Worm (Caenorhabditis elegans): Measurements from ENCODE around the gene try-5.
"Not testable (repeated sequence)": the region's sequence is repeated elsewhere in the genome, so short reads cannot be mapped to it uniquely, and the experiment has no call there.

Gene try-5

DNA sequence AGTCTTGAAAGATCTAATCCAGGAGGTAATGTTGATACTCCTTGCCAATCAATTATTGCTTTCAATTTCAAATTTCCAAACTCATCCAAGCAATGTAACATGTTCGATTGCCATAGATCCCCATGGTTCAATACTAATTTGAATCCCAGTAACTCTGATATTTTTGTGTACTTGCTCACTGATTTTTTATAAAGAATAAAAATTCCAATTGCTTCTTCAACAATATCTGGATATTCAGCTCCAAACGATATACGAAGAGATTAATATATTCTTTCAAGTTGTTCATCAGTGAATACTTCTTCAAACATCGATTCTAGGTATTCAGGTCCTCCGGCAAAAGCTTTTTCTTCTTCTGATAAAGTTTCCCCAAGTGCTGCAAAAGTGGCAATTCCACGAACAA is 33.0 kb downstream of the try-5 start, which contains the start of gene E02C12.11:
E02C12.11 (minus strand) TSS at position 101 of the 400 bp plus-strand sequence.
- TF ChIP-seq cog-1 (tag; optimal IDR thresholded peaks at IDR 0.05); flt-1 (GFP tag; IDR thresholded peaks at IDR 0.05); med-1 (GFP tag; optimal IDR thresholded peaks at IDR 0.05; ENCODE audit: insufficient read depth): not testable (repeated sequence)

DNA sequence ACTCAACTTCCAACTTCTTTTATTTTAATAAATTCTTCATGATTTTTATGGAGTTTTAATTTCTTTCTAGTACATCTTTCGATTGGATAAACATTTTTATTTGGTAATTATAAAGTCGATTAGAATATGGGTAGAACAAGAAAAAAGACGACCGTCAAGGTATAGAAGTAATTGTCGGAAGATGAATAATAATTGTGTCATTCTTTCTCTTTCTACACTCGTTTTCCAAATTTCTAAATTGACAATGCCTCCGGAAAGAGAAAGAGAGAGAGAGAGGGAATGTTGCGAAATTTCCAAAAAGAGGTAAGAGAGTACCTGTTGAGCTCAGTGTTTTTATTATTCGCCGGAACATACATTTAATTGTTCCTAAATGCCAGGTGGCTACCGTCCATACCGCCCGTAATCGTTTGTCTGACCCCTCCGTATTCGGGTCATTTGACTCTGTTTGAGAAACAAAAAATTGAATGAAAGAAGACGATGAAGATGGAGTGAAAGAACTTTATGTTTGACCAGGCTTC is 35.1 kb downstream of the try-5 start, which contains the start of gene E02C12.12:
E02C12.12 (minus strand) TSS at position 468 of the 518 bp plus-strand sequence.
- TF ChIP-seq ztf-23 (GFP tag; IDR thresholded peaks at IDR 0.05) (no peak), cog-1 (tag; optimal IDR thresholded peaks at IDR 0.05) (no peak), klf-2 (GFP tag; conservative IDR thresholded peaks at IDR 0.05) (no peak), med-1 (GFP tag; optimal IDR thresholded peaks at IDR 0.05; ENCODE audit: insufficient read depth) (no peak), flt-1 (GFP tag; IDR thresholded peaks at IDR 0.05) (no peak), T22C8.4 (GFP tag; IDR thresholded peaks at IDR 0.05) (no peak), ztf-29 (GFP tag; IDR thresholded peaks at IDR 0.05) (no peak), ref-1 (GFP tag; conservative IDR thresholded peaks at IDR 0.05) (no peak), tab-1 (GFP tag; IDR thresholded peaks at IDR 0.05) (no peak)

DNA sequence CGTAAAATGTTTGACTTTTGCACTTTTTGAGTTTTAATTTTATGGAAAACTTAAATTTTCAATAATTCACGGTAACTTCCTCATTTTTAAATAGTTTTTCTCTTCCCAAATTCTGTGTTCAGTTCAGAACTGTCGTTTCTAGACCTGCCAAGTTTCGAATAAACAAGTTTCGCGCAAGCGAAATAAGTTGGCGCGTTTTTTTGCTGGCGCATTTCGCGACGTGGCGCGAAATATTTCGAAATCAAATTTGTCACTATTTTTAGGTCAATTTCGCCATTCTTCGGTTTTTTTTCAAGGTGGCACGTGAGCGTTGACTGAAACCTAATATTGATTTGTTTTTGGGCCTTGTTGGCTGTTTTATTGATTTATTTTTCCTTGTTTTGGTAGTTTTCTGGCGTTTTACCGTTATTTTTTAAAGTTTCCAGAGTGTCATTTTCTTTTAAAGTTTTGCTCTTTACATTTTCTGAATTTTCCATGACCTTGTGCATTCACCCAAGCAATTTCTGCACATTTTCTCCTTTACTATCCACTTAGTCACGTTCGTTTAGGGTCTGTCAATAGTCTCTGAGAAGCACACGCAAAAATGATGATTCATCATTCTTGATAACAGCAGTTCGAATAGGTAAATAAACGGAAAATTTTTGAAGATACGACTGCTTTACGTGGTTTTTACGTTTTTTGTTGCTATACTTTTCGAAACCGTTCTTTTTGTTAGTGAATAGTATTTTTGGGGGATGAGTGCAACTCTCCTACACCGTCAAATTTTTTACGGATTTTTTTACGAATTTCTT is 35.9 kb downstream of the try-5 start:
- peak; percentile 49; the same call in 1 of the 2 replicates for TF ChIP-seq T22C8.4 (GFP tag; IDR thresholded peaks at IDR 0.05)
- no peak for TF ChIP-seq cog-1 (tag; optimal IDR thresholded peaks at IDR 0.05)

DNA sequence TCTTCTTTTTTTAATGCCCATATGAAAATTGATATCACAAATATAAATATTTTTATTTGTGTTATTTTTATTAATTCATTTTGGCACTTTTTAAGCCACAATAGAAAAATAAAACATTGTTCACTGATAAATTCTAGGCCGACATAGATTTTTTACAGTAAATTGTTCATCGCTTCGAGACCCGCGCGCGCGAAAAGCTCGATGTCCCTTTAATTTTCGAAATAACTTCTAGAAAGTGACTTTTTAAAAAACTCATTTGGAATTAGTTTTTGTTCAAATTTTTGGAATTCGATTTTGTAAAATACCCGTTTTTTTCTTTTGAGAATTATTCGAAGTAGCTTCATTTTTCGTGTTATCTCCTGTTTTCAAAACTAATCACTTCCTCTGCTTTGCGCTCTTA is 37.5 kb downstream of the try-5 start:
- TF ChIP-seq ztf-29 (GFP tag; IDR thresholded peaks at IDR 0.05) (no peak), flt-1 (GFP tag; IDR thresholded peaks at IDR 0.05) (no peak), cog-1 (tag; optimal IDR thresholded peaks at IDR 0.05) (no peak), ref-1 (GFP tag; conservative IDR thresholded peaks at IDR 0.05) (no peak), klf-2 (GFP tag; conservative IDR thresholded peaks at IDR 0.05) (no peak), med-1 (GFP tag; optimal IDR thresholded peaks at IDR 0.05; ENCODE audit: insufficient read depth) (no peak), ztf-23 (GFP tag; IDR thresholded peaks at IDR 0.05) (no peak), T22C8.4 (GFP tag; IDR thresholded peaks at IDR 0.05) (no peak), tab-1 (GFP tag; IDR thresholded peaks at IDR 0.05) (no peak)

DNA sequence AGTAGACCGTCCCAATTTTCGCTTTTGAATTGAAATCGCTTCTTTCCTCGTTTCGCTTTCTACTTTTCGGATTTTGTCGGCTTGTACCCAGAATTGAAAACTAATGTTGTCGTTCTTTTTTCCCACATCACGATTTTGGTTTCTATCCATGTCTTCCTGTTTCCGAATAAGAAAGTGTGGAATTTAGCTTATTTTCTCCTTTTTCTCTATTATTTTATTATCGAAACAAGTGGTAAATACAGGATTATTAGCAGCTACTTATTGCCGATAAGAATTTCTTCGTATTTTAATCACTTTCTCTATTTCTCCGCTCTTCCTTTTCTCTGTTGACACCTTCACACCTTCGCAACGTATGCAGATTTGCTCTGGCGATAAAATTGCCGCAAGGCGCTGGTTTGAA is 38.1 kb downstream of the try-5 start:
- no peak for TF ChIP-seq ztf-29 (GFP tag; IDR thresholded peaks at IDR 0.05)
- no peak for TF ChIP-seq klf-2 (GFP tag; conservative IDR thresholded peaks at IDR 0.05)
- TF ChIP-seq cog-1 (tag; optimal IDR thresholded peaks at IDR 0.05), result no peak
- no peak for TF ChIP-seq flt-1 (GFP tag; IDR thresholded peaks at IDR 0.05)
- no peak for TF ChIP-seq T22C8.4 (GFP tag; IDR thresholded peaks at IDR 0.05)
- TF ChIP-seq ref-1 (GFP tag; conservative IDR thresholded peaks at IDR 0.05), result no peak
- TF ChIP-seq med-1 (GFP tag; optimal IDR thresholded peaks at IDR 0.05; ENCODE audit: insufficient read depth), result no peak
- TF ChIP-seq ztf-23 (GFP tag; IDR thresholded peaks at IDR 0.05), result no peak
- TF ChIP-seq tab-1 (GFP tag; IDR thresholded peaks at IDR 0.05), result no peak

DNA sequence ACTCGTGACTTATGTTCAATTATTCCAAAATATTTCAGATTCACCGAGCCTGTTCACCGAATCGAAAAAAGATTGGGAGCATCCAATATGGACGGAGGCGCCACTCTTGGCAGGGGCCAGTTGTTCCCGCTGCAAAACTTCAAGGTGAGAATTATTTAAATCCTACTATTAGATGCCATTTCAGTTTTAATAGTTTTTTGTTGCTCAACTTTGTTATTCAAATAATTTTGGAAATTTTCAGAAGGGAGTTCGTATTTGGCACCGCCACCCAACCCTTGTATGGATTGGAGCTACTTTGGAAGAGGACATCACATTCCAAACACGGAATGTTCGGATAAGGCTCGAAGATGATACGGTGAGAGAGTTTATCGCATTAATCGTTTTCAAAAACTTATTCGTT is 39.3 kb downstream of the try-5 start, which contains the start of gene hum-2:
hum-2 (plus strand) TSS at position 33 of the 400 bp plus-strand sequence.
- TF ChIP-seq ztf-29 (GFP tag; IDR thresholded peaks at IDR 0.05), result no peak
- TF ChIP-seq cog-1 (tag; optimal IDR thresholded peaks at IDR 0.05), result no peak
- TF ChIP-seq tab-1 (GFP tag; IDR thresholded peaks at IDR 0.05), result no peak
- no peak for TF ChIP-seq T22C8.4 (GFP tag; IDR thresholded peaks at IDR 0.05)
- no peak for TF ChIP-seq flt-1 (GFP tag; IDR thresholded peaks at IDR 0.05)

DNA sequence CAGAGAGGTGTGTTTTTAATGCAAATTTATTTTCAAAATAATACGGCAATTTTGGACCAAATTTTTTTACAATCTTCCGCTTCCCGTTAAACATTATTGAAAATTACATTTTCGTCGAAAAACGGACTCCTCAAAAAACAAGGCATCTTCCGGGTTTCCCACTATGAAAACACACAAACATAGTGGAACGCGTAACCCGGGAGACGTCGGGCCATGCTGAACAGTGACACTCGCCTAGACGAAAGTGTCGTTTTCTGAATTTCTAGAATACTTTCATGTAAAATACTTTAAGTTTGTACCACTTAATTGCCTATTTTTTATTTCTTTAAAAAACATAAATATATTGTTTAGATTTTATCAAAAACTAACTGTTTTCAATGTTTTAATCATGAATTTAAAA is 45.1 kb downstream of the try-5 start:
- TF ChIP-seq ztf-29 (GFP tag; IDR thresholded peaks at IDR 0.05), result no peak
- TF ChIP-seq klf-2 (GFP tag; conservative IDR thresholded peaks at IDR 0.05), result no peak
- TF ChIP-seq cog-1 (tag; optimal IDR thresholded peaks at IDR 0.05), result no peak
- no peak for TF ChIP-seq ref-1 (GFP tag; conservative IDR thresholded peaks at IDR 0.05)
- TF ChIP-seq T22C8.4 (GFP tag; IDR thresholded peaks at IDR 0.05), result no peak
- TF ChIP-seq ztf-23 (GFP tag; IDR thresholded peaks at IDR 0.05), result no peak
- no peak for TF ChIP-seq flt-1 (GFP tag; IDR thresholded peaks at IDR 0.05)
- no peak for TF ChIP-seq med-1 (GFP tag; optimal IDR thresholded peaks at IDR 0.05; ENCODE audit: insufficient read depth)
- TF ChIP-seq tab-1 (GFP tag; IDR thresholded peaks at IDR 0.05), result no peak

DNA sequence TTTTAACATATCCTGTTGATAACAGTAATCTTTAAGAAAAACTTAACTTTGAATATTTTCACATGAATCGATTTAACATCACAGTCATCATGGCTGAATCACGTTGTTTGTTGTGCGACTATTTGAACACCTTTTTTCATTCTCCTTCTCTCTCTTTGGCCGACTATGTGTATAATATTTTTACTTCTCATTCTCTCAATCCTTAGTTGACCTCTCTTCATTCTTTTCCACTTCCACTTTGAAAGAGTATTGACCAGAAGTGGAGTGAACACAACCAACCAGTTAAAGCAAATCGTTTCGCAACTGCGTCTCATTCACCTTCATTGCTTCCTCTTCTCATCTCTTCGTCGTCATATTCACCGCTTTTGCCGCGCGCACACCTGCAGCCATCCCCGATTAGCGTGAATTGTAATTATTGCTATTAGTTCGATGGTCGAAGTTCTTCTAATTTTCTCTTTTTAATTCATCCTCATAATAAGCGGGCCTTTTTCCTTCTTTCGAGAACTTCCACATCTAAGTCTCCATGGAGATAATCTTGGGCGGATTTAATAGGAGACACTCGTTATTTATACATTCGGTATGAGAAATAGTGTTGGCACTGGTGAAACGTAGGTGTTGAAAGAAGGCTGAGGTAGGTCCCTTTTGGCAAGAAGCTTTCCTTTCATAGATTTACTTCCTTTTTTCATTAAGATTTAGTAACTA is 48.2 kb downstream of the try-5 start:
- TF ChIP-seq klf-2 (GFP tag; conservative IDR thresholded peaks at IDR 0.05) (no peak), ref-1 (GFP tag; conservative IDR thresholded peaks at IDR 0.05) (no peak), med-1 (GFP tag; optimal IDR thresholded peaks at IDR 0.05; ENCODE audit: insufficient read depth) (no peak), ztf-23 (GFP tag; IDR thresholded peaks at IDR 0.05) (no peak), cog-1 (tag; optimal IDR thresholded peaks at IDR 0.05) (no peak), T22C8.4 (GFP tag; IDR thresholded peaks at IDR 0.05) (no peak), ztf-29 (GFP tag; IDR thresholded peaks at IDR 0.05) (no peak), flt-1 (GFP tag; IDR thresholded peaks at IDR 0.05) (no peak), tab-1 (GFP tag; IDR thresholded peaks at IDR 0.05) (no peak)
